Fruit fly (Drosophila melanogaster): ENCODE measurements around the gene CG12541.

CG12541 gene

DNA sequence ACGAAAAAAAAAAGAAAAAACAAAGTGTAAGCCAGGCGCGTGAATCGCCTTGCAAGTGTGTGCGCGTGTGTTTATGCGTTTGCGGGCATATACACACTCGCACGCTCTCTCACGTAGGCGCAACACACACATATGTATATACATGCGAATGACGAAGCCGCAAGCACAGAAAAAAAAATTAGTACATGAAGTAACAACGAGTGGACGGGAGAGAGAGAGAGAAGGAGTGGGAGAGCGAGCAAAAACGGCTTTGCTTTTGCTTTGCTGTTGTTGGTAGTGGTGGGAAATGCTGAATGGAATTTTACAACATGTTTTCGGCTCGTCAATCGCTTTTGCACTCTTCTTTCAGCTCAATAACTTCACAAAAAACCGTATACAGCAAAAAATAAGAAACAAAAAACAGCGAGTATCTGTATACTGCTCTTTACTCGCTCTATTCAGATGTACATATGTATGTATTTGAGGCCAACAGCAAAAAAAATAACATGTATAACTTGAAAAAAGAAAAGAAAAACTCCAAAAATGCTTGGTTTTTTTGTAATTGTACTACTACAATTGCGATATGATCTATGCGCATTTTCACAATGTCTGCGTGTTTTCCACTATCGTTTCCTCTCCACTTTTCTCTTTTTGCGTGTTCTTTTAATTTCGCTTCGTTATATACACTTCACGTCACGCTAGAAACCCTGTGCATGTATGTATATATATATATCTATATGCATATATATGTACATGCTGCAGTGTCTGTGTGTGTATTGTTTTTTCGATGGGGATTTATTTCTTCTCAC, 31.4 kb upstream of the CG12541 start (continued):
- TF ChIP-seq CG12104 (GFP tag; optimal IDR thresholded peaks at IDR 0.05) (no peak), zf30C (GFP tag; optimal IDR thresholded peaks at IDR 0.05) (peak; percentile 7), bigmax (GFP tag; optimal IDR thresholded peaks at IDR 0.05) (no peak), CG13894 (tag; optimal IDR thresholded peaks at IDR 0.05) (no peak), ac (GFP tag; optimal IDR thresholded peaks at IDR 0.05) (no peak), Hr3 (GFP tag; optimal IDR thresholded peaks at IDR 0.05) (no peak), CG6175 (GFP tag; IDR thresholded peaks at IDR 0.05) (0 out of 3 replicates have a peak, but pooled peaks have one; percentile 31), CG7987 (GFP tag; optimal IDR thresholded peaks at IDR 0.05) (no peak), sqz (GFP tag; optimal IDR thresholded peaks at IDR 0.05) (peak; percentile 94), dmrt99B (tag; optimal IDR thresholded peaks at IDR 0.05) (no peak), tap (tag; optimal IDR thresholded peaks at IDR 0.05) (no peak), zen2 (GFP tag; IDR thresholded peaks at IDR 0.05; ENCODE audit: partially characterized antibody) (no peak), kay (GFP tag; optimal IDR thresholded peaks at IDR 0.05) (peak; percentile 19), CG34224 (GFP tag; IDR thresholded peaks at IDR 0.05; ENCODE audit: partially characterized antibody) (no peak), fd3F (GFP tag; optimal IDR thresholded peaks at IDR 0.05) (no peak), CG4730 (GFP tag; IDR thresholded peaks at IDR 0.05) (no peak), lab (GFP tag; optimal IDR thresholded peaks at IDR 0.05) (no peak), stwl (tag; optimal IDR thresholded peaks at IDR 0.05) (no peak), chif (GFP tag; optimal IDR thresholded peaks at IDR 0.05) (no peak), seq (GFP tag; IDR thresholded peaks at IDR 0.05) (no peak), gsb-n (tag; optimal IDR thresholded peaks at IDR 0.05) (no peak), az2 (GFP tag; optimal IDR thresholded peaks at IDR 0.05) (no peak), sd (tag; optimal IDR thresholded peaks at IDR 0.05) (peak; percentile 54), sisA (GFP tag; IDR thresholded peaks at IDR 0.05) (no peak), D19B (GFP tag; optimal IDR thresholded peaks at IDR 0.05) (no peak), CG7556 (GFP tag; optimal IDR thresholded peaks at IDR 0.05) (no peak), E2f1 (GFP tag; IDR thresholded peaks at IDR 0.05) (no peak), Hsf (GFP tag; optimal IDR thresholded peaks at IDR 0.05) (no peak), bowl (GFP tag; IDR thresholded peaks at IDR 0.05) (no peak), CG32767 (GFP tag; IDR thresholded peaks at IDR 0.05) (no peak), da (GFP tag; optimal IDR thresholded peaks at IDR 0.05) (no peak), CG6683 (GFP tag; optimal IDR thresholded peaks at IDR 0.05) (no peak), fd102C (GFP tag; optimal IDR thresholded peaks at IDR 0.05) (no peak), CG2202 (tag; optimal IDR thresholded peaks at IDR 0.05) (no peak), lola (GFP tag; optimal IDR thresholded peaks at IDR 0.05) (no peak), rib (GFP tag; IDR thresholded peaks at IDR 0.05) (peak; percentile 42; the same call in 1 of the 2 replicates), eve (GFP tag; optimal IDR thresholded peaks at IDR 0.05) (no peak), sim (GFP tag; IDR thresholded peaks at IDR 0.05) (no peak), Mrtf (GFP tag; IDR thresholded peaks at IDR 0.05) (no peak), YL-1 (GFP tag; optimal IDR thresholded peaks at IDR 0.05) (peak; percentile 46), CG42726 (GFP tag; IDR thresholded peaks at IDR 0.05; ENCODE audit: partially characterized antibody) (no peak), CG15601 (tag; optimal IDR thresholded peaks at IDR 0.05) (no peak), vfl (GFP tag; optimal IDR thresholded peaks at IDR 0.05) (no peak), Ets65A (GFP tag) (no peak), CG14050 (GFP tag; IDR thresholded peaks at IDR 0.05) (no peak), CG10565 (GFP tag; optimal IDR thresholded peaks at IDR 0.05) (no peak), CG8765 (GFP tag; IDR thresholded peaks at IDR 0.05) (no peak), Neu2 (GFP tag; optimal IDR thresholded peaks at IDR 0.05; ENCODE audit: borderline replicate concordance) (no peak), CG32772 (GFP tag; IDR thresholded peaks at IDR 0.05) (peak; percentile 54), CG9727 (GFP tag; optimal IDR thresholded peaks at IDR 0.05) (no peak)

Data from whole organism, embryonic.